Fruit fly (Drosophila melanogaster): ENCODE results near the gene CG4884.

The CG4884 gene

DNA sequence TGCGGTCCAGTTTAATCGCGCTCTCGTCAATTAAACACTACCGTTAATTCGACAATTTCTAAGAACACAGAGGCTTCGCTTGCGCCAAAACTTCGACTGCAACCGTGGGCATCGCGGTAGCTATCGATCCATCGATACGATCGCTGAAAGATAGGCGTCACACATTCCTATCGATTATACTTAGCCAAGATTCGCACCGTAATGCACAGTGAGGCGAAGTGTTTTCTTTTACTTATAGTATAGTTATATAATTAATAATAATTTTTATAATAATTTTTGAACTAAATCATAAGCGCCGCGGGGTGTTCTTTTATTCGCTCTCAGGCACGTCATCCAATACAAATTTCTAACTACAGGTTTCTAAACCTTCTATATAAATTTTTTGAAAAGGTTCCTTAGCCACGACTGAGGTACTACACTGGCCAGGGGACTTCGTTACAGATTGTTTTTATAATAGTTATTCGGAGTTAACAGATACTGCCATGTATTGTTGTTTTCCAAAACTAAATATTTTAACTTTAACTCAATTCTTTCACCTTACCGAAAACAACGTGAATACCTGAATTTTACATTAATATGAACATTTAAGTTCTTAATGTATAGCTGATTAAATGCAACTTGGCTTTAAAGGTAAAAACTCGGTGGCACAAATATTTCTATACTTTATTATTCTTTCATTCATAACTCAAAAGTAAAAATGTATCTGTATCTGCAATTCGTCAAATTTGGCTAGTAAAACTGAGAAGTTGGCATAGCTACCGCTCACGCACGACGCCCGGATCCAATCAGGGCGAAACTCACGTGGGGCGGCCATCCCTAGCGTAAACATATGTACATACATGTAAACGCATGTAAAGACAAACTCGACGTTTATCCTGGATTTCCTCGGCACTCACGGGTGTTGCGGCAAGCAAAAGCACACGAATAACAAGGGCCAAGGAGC lies 21.0 kb downstream of the CG4884 start, which contains the start of the genes NSD and BOD1 (continued):
- peak; percentile 62 for TF ChIP-seq CG3847 (GFP tag; IDR thresholded peaks at IDR 0.05)
- TF ChIP-seq Pdp1 (GFP tag; optimal IDR thresholded peaks at IDR 0.05), result peak; percentile 14 to 40
- no peak for TF ChIP-seq yki (optimal IDR thresholded peaks at IDR 0.05)
- TF ChIP-seq ERR (GFP tag; optimal IDR thresholded peaks at IDR 0.05), result no peak
- TF ChIP-seq pb (GFP tag; optimal IDR thresholded peaks at IDR 0.05), result no peak
- TF ChIP-seq PHDP (tag; optimal IDR thresholded peaks at IDR 0.05), result no peak
- TF ChIP-seq CG13775 (GFP tag; optimal IDR thresholded peaks at IDR 0.05), result peak; percentile 71
- TF ChIP-seq dm (GFP tag; optimal IDR thresholded peaks at IDR 0.05), result peak; percentile 4
- TF ChIP-seq NfI (GFP tag; optimal IDR thresholded peaks at IDR 0.05), result peak; percentile 63
- peak; percentile 55 for TF ChIP-seq CG9727 (GFP tag; optimal IDR thresholded peaks at IDR 0.05)
- TF ChIP-seq row (GFP tag; IDR thresholded peaks at IDR 0.05), result peak; percentile 92
- TF ChIP-seq grau (tag; optimal IDR thresholded peaks at IDR 0.05), result peak; percentile 59
- no peak for TF ChIP-seq CG11695 (GFP tag; IDR thresholded peaks at IDR 0.05)
- no peak for TF ChIP-seq Dfd (GFP tag; optimal IDR thresholded peaks at IDR 0.05)
- peak; percentile 85 for TF ChIP-seq Med (GFP tag)
- TF ChIP-seq CG8281 (tag; optimal IDR thresholded peaks at IDR 0.05), result no peak
- no peak for TF ChIP-seq CG31365 (tag; optimal IDR thresholded peaks at IDR 0.05)
- peak; percentile 72 for TF ChIP-seq MESR4 (GFP tag; optimal IDR thresholded peaks at IDR 0.05)
- peak; percentile 61 for TF ChIP-seq Abd-B (GFP tag; optimal IDR thresholded peaks at IDR 0.05)
- peak; percentile 96 for TF ChIP-seq CG7963 (GFP tag; IDR thresholded peaks at IDR 0.05; ENCODE audit: partially characterized antibody)
- TF ChIP-seq Camta (GFP tag; optimal IDR thresholded peaks at IDR 0.05), result no peak
- TF ChIP-seq br (optimal IDR thresholded peaks at IDR 0.05), result no peak
- 0 out of 2 replicates have a peak, but pooled peaks have one; percentile 46 for TF ChIP-seq CG1024 (GFP tag; IDR thresholded peaks at IDR 0.05)
- no peak for TF ChIP-seq gcm2 (GFP tag; optimal IDR thresholded peaks at IDR 0.05)
- no peak for TF ChIP-seq CG11398 (GFP tag; optimal IDR thresholded peaks at IDR 0.05)
- no peak for TF ChIP-seq CG13123 (GFP tag; optimal IDR thresholded peaks at IDR 0.05)
- peak; percentile 87; the same call in 2 of the 3 replicates for TF ChIP-seq CG17361 (GFP tag; IDR thresholded peaks at IDR 0.05)
- peak; percentile 35 for TF ChIP-seq CG10267 (tag; optimal IDR thresholded peaks at IDR 0.05)
- TF ChIP-seq CG1233 (GFP tag; optimal IDR thresholded peaks at IDR 0.05), result peak; percentile 35
- peak; percentile 76 for TF ChIP-seq CG11247 (GFP tag; IDR thresholded peaks at IDR 0.05)
- no peak for TF ChIP-seq Blimp-1 (GFP tag; optimal IDR thresholded peaks at IDR 0.05)
- peak; percentile 90 for TF ChIP-seq HLH4C (GFP tag; IDR thresholded peaks at IDR 0.05; ENCODE audit: partially characterized antibody)
- no peak for TF ChIP-seq pan (optimal IDR thresholded peaks at IDR 0.05)
- peak in 1 of 2 experiments; percentile 66 for TF ChIP-seq pan (GFP tag; optimal IDR thresholded peaks at IDR 0.05 in 1 of 2, IDR thresholded peaks at IDR 0.05 in 1 of 2)
- TF ChIP-seq Rfx (GFP tag; IDR thresholded peaks at IDR 0.05), result peak; percentile 90
- peak; percentile 57 for TF ChIP-seq ci (GFP tag; IDR thresholded peaks at IDR 0.05)
- no peak for TF ChIP-seq Lpt (GFP tag; optimal IDR thresholded peaks at IDR 0.05)
- peak; percentile 96 for TF ChIP-seq ato (GFP tag; IDR thresholded peaks at IDR 0.05; ENCODE audit: partially characterized antibody)
- peak; percentile 71 for TF ChIP-seq CG2712 (tag; optimal IDR thresholded peaks at IDR 0.05)
- TF ChIP-seq Sox102F (GFP tag; optimal IDR thresholded peaks at IDR 0.05), result peak; percentile 40
- no peak for TF ChIP-seq Mes4 (GFP tag; optimal IDR thresholded peaks at IDR 0.05)
- peak; percentile 8; the same call in 1 of the 2 replicates for TF ChIP-seq crol (GFP tag; IDR thresholded peaks at IDR 0.05)
- TF ChIP-seq Fer3 (tag; optimal IDR thresholded peaks at IDR 0.05), result peak; percentile 39
- peak; percentile 86 for TF ChIP-seq sob (GFP tag; IDR thresholded peaks at IDR 0.05)
- TF ChIP-seq nom (GFP tag; optimal IDR thresholded peaks at IDR 0.05), result no peak
- peak; percentile 92 for TF ChIP-seq slbo (GFP tag; IDR thresholded peaks at IDR 0.05)
- TF ChIP-seq Tbp (GFP tag; optimal IDR thresholded peaks at IDR 0.05), result no peak
- TF ChIP-seq Dek (tag; optimal IDR thresholded peaks at IDR 0.05), result peak; percentile 39
- peak; percentile 40 for TF ChIP-seq lilli (GFP tag; optimal IDR thresholded peaks at IDR 0.05)
- peak; percentile 85 for TF ChIP-seq al (GFP tag; IDR thresholded peaks at IDR 0.05)
